Worm (Caenorhabditis elegans) whole organism, L3 larva: ENCODE results near the gene F17C8.9.

ENCODE experiments used
- ZK546.5 ChIP-seq: sonication (generic microtip); optimal IDR thresholded peaks from 2 replicates; lab custom pipeline; 2017; ENCODE audit warnings: missing biosample characterization, missing genetic modification characterization
- aly-2 ChIP-seq: fragments of 150-350 bp; optimal IDR thresholded peaks from 2 replicates; lab custom pipeline; 2014; ENCODE audit warnings: missing biosample characterization, missing genetic modification characterization
- ceh-16 ChIP-seq: sonication (generic microtip); optimal IDR thresholded peaks from 2 replicates; lab custom pipeline; 2017; ENCODE audit warnings: missing biosample characterization, missing genetic modification characterization
- ceh-28 ChIP-seq: fragments of 150-350 bp; optimal IDR thresholded peaks from 2 replicates; lab custom pipeline; 2014; ENCODE audit warnings: missing biosample characterization, missing genetic modification reagents, missing genetic modification characterization
- ceh-82 ChIP-seq: fragments of 150-350 bp; optimal IDR thresholded peaks from 2 replicates; lab custom pipeline; 2014; ENCODE audit warnings: missing biosample characterization, missing genetic modification characterization
- ceh-9 ChIP-seq: sonication (generic microtip); optimal IDR thresholded peaks from 2 replicates; lab custom pipeline; 2018; ENCODE audit warnings: missing biosample characterization, missing genetic modification characterization
- daf-12 ChIP-seq: fragments of 150-350 bp; optimal IDR thresholded peaks from 2 replicates; lab custom pipeline; 2014; ENCODE audit warnings: missing biosample characterization, missing genetic modification reagents, missing genetic modification characterization
- egl-27 ChIP-seq: sonication (generic microtip); optimal IDR thresholded peaks from 4 replicates; lab custom pipeline; 2017; ENCODE audit warnings: missing biosample characterization, missing genetic modification reagents, missing genetic modification characterization
- egl-5 ChIP-seq: fragments of 150-350 bp; optimal IDR thresholded peaks from 2 replicates; lab custom pipeline; 2017; ENCODE audit warnings: missing biosample characterization, missing genetic modification reagents, missing genetic modification characterization, inconsistent platforms
- elt-1 ChIP-seq: fragments of 150-350 bp; optimal IDR thresholded peaks from 2 replicates; lab custom pipeline; 2014; ENCODE audit warnings: missing biosample characterization, missing genetic modification characterization
- elt-2 ChIP-seq: sonication (generic microtip); optimal IDR thresholded peaks from 2 replicates; lab custom pipeline; 2016; ENCODE audit warnings: missing genetic modification reagents, mild to moderate bottlenecking, missing genetic modification characterization, missing compliant biosample characterization
- elt-3 ChIP-seq, 3 experiments: fragments of 150-350 bp in 1 of 3; sonication (generic microtip) in 2 of 3; optimal IDR thresholded peaks; 2 replicates in 2 of 3; 4 replicates in 1 of 3; lab custom pipeline; 2014 to 2017; ENCODE audit warnings: missing biosample characterization in 3 of 3, missing genetic modification characterization in 3 of 3
- eor-1 ChIP-seq, 2 experiments: fragments of 150-350 bp; optimal IDR thresholded peaks; 2 replicates each; lab custom pipeline; 2014 to 2018; ENCODE audit warnings: missing biosample characterization in 2 of 2, missing genetic modification characterization in 2 of 2
- fos-1 ChIP-seq: fragments of 150-350 bp; optimal IDR thresholded peaks from 2 replicates; lab custom pipeline; 2014; ENCODE audit warnings: missing biosample characterization, missing genetic modification characterization
- hmg-11 ChIP-seq: sonication (generic microtip); optimal IDR thresholded peaks from 2 replicates; lab custom pipeline; 2016; ENCODE audit warnings: missing genetic modification characterization, missing compliant biosample characterization
- lin-15B ChIP-seq: fragments of 150-350 bp; optimal IDR thresholded peaks from 2 replicates; lab custom pipeline; 2014; ENCODE audit warnings: missing biosample characterization, missing genetic modification characterization
- lin-39 ChIP-seq: fragments of 150-350 bp; optimal IDR thresholded peaks from 2 replicates; lab custom pipeline; 2018; ENCODE audit warnings: missing biosample characterization, missing genetic modification reagents, missing genetic modification characterization
- mdl-1 ChIP-seq: fragments of 150-350 bp; optimal IDR thresholded peaks from 2 replicates; lab custom pipeline; 2014; ENCODE audit warnings: missing biosample characterization, missing genetic modification characterization
- mml-1 ChIP-seq: fragments of 150-350 bp; sonication (generic microtip); optimal IDR thresholded peaks from 3 replicates; lab custom pipeline; 2014; ENCODE audit warnings: missing biosample characterization, missing genetic modification characterization
- nfya-1 ChIP-seq: sonication (generic microtip); optimal IDR thresholded peaks from 2 replicates; lab custom pipeline; 2017; ENCODE audit warnings: missing genetic modification characterization, mild to moderate bottlenecking, missing compliant biosample characterization, antibody characterized with exemption, moderate library complexity; ENCODE audit not compliant: insufficient read depth
- nhr-11 ChIP-seq: fragments of 150-350 bp; optimal IDR thresholded peaks from 2 replicates; lab custom pipeline; 2014; ENCODE audit warnings: missing biosample characterization, missing genetic modification characterization
- nhr-12 ChIP-seq: fragments of 150-350 bp; optimal IDR thresholded peaks from 2 replicates; lab custom pipeline; 2014; ENCODE audit warnings: missing biosample characterization, missing genetic modification characterization
- nhr-23 ChIP-seq: fragments of 150-350 bp; optimal IDR thresholded peaks from 2 replicates; lab custom pipeline; 2014; ENCODE audit warnings: missing biosample characterization, missing genetic modification reagents, missing genetic modification characterization
- nhr-237 ChIP-seq: fragments of 150-350 bp; optimal IDR thresholded peaks from 2 replicates; lab custom pipeline; 2014; ENCODE audit warnings: missing biosample characterization, missing genetic modification characterization
- nhr-25 ChIP-seq: sonication (generic microtip); optimal IDR thresholded peaks from 2 replicates; lab custom pipeline; 2017; ENCODE audit warnings: missing biosample characterization, missing genetic modification characterization
- nhr-28 ChIP-seq: fragments of 150-350 bp; optimal IDR thresholded peaks from 2 replicates; lab custom pipeline; 2014; ENCODE audit warnings: missing biosample characterization, missing genetic modification characterization
- nhr-43 ChIP-seq: sonication (generic microtip); optimal IDR thresholded peaks from 2 replicates; lab custom pipeline; 2016; ENCODE audit warnings: mild to moderate bottlenecking, missing genetic modification characterization, missing compliant biosample characterization; ENCODE audit not compliant: poor library complexity, severe bottlenecking
- nhr-76 ChIP-seq: fragments of 150-350 bp; sonication (generic microtip); optimal IDR thresholded peaks from 5 replicates; lab custom pipeline; 2014; ENCODE audit warnings: missing biosample characterization, missing genetic modification characterization
- nhr-77 ChIP-seq: fragments of 150-350 bp; optimal IDR thresholded peaks from 2 replicates; lab custom pipeline; 2014; ENCODE audit warnings: missing biosample characterization, missing genetic modification characterization
- pha-4 ChIP-seq: fragments of 150-350 bp; optimal IDR thresholded peaks from 2 replicates; lab custom pipeline; 2014; ENCODE audit warnings: missing biosample characterization, missing genetic modification reagents, missing genetic modification characterization
- pqm-1 ChIP-seq: fragments of 150-350 bp; optimal IDR thresholded peaks from 2 replicates; lab custom pipeline; 2017; ENCODE audit warnings: missing biosample characterization, missing genetic modification characterization, inconsistent platforms
- sea-2 ChIP-seq: fragments of 150-350 bp; sonication (generic microtip); optimal IDR thresholded peaks from 4 replicates; lab custom pipeline; 2014; ENCODE audit warnings: missing biosample characterization, missing genetic modification reagents, missing genetic modification characterization
- skn-1 ChIP-seq: fragments of 150-350 bp; optimal IDR thresholded peaks from 2 replicates; lab custom pipeline; 2014; ENCODE audit warnings: missing biosample characterization, missing genetic modification characterization
- snpc-4 ChIP-seq: fragments of 150-350 bp; optimal IDR thresholded peaks from 2 replicates; lab custom pipeline; 2014; ENCODE audit warnings: missing biosample characterization, missing genetic modification characterization
- tbx-2 ChIP-seq: sonication (generic microtip); optimal IDR thresholded peaks from 2 replicates; lab custom pipeline; 2016; ENCODE audit warnings: mild to moderate bottlenecking, missing genetic modification characterization, missing compliant biosample characterization
- unc-39 ChIP-seq: sonication (generic microtip); optimal IDR thresholded peaks from 4 replicates; lab custom pipeline; 2017; ENCODE audit warnings: missing biosample characterization, missing genetic modification characterization
- unc-62 ChIP-seq: fragments of 150-350 bp; sonication (generic microtip); optimal IDR thresholded peaks from 4 replicates; lab custom pipeline; 2014; ENCODE audit warnings: missing biosample characterization, missing genetic modification reagents, missing genetic modification characterization
- zag-1 ChIP-seq: fragments of 150-350 bp; optimal IDR thresholded peaks from 2 replicates; lab custom pipeline; 2014; ENCODE audit warnings: missing biosample characterization, missing genetic modification characterization
- ztf-11 ChIP-seq: fragments of 150-350 bp; optimal IDR thresholded peaks from 2 replicates; lab custom pipeline; 2014; ENCODE audit warnings: missing biosample characterization, missing genetic modification characterization
- ztf-4 ChIP-seq: fragments of 150-350 bp; optimal IDR thresholded peaks from 2 replicates; lab custom pipeline; 2014; ENCODE audit warnings: missing biosample characterization, missing genetic modification characterization

F17C8.9 gene

DNA sequence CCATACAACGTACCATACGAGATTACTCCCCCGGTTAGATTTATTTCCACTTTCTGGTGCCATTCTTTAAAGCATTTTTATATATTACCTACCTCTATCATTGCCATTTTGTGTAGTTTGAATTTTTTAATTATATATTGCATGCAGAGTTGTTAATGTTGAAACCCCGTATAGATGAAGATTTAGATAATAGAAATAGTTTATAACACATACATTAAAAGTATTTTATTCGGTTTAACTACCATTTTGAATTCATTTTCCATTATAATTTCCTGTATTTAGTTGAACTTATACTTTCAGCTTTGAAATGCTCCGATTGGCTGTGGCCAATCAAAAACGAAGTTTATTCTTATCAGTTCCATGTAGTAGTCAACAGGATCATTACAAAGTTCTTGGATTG, 36.3 kb upstream of the F17C8.9 start, which contains the start of gene dnj-18:
dnj-18 (plus strand) TSS at position 301 of the 400 bp plus-strand sequence.
- TF ChIP-seq fos-1 (tag; lab: Kevin White, UChicago) (no peak), elt-3 (tag; optimal IDR thresholded peaks at IDR 0.05; lab: Kevin White, UChicago) (no peak), zag-1 (no peak), nhr-237 (tag; lab: Kevin White, UChicago) (no peak), pqm-1 (no peak), nhr-43 (tag; lab: Kevin White, UChicago) (no peak), ceh-28 (tag; lab: Kevin White, UChicago) (no peak), daf-12 (tag; lab: Kevin White, UChicago) (no peak)

- no peak for TF ChIP-seq unc-39
- TF ChIP-seq nhr-11 (tag; lab: Kevin White, UChicago) = no peak
- TF ChIP-seq hmg-11 = no peak
- no peak for TF ChIP-seq elt-2
- no peak for TF ChIP-seq eor-1 (tag; optimal IDR thresholded peaks at IDR 0.05; lab: Kevin White, UChicago)
- TF ChIP-seq nhr-77 (tag; lab: Kevin White, UChicago) = no peak
- TF ChIP-seq ceh-16 = no peak
- no peak for TF ChIP-seq ceh-28 (tag; lab: Kevin White, UChicago)
- no peak for TF ChIP-seq nhr-237 (tag; lab: Kevin White, UChicago)
- TF ChIP-seq snpc-4 (tag; lab: Kevin White, UChicago) = no peak
- no peak for TF ChIP-seq tbx-2 (tag; lab: Kevin White, UChicago)
- TF ChIP-seq elt-1 (tag; lab: Kevin White, UChicago) = no peak
- TF ChIP-seq mml-1 (tag; lab: Kevin White, UChicago) = no peak
- no peak for TF ChIP-seq unc-62 (GFP tag; lab: Kevin White, UChicago)
- TF ChIP-seq lin-39 (tag; lab: Kevin White, UChicago) = no peak
- no peak for TF ChIP-seq aly-2 (tag; lab: Kevin White, UChicago)
- TF ChIP-seq ztf-4 (tag; lab: Kevin White, UChicago) = no peak
- no peak for TF ChIP-seq daf-12 (tag; lab: Kevin White, UChicago)
Observed at ce11 chrIII:4699922-4700321, 34.2 kb upstream of the F17C8.9 start, which contains the start of gene sel-13. sel-13 (minus strand) TSS chrIII:4700224.

DNA sequence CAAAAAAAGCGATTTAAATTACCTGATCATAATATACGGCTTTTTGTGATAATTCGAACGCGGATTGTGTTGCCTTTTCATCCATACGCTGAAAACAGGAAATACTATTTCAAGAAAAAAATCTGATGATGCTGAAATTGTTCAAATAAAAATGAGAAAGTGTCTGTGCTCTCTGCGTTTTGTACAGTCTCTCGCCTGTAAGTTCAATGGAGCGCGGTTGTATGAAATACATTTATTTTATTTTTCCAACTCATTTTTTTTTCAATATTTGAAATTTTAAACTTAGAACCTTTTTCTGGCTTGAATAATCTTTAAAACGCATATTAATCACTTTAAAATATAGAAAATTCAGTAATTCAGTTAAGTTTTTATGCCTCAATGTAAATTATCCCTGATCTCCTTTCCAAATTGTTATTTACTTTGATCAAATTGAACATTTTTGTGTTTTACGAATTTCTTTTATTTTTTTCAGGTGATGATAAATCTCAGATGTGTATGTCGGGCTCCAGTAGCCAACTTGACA, 30.2 kb upstream of the F17C8.9 start, which contains the start of the genes clp-2 and mrpl-16:
clp-2 (minus strand) TSS at position 94 of the 523 bp plus-strand sequence.
mrpl-16 (plus strand) TSS at position 473 of the 523 bp plus-strand sequence.
- TF ChIP-seq sea-2 (no peak), tbx-2 (tag; lab: Kevin White, UChicago) (no peak), nhr-23 (peak; percentile 12), fos-1 (tag; lab: Kevin White, UChicago) (no peak), lin-15B (peak; percentile 43), mml-1 (tag; lab: Kevin White, UChicago) (no peak), nhr-25 (no peak), lin-39 (tag; lab: Kevin White, UChicago) (no peak), ceh-82 (no peak), pha-4 (tag; lab: Kevin White, UChicago) (no peak), ztf-11 (tag; lab: Kevin White, UChicago) (no peak), ZK546.5 (tag; lab: Kevin White, UChicago) (no peak), skn-1 (tag; lab: Kevin White, UChicago) (no peak), nfya-1 (tag; lab: Kevin White, UChicago) (peak; percentile 53), nhr-237 (tag; lab: Kevin White, UChicago) (no peak), ceh-9 (no peak), egl-5 (tag; lab: Kevin White, UChicago) (no peak), daf-12 (tag; lab: Kevin White, UChicago) (no peak), nhr-28 (tag; lab: Kevin White, UChicago) (no peak), unc-39 (no peak), egl-27 (no peak), unc-62 (GFP tag; lab: Kevin White, UChicago) (no peak), ztf-4 (tag; lab: Kevin White, UChicago) (no peak)

- TF ChIP-seq mdl-1 (tag; lab: Kevin White, UChicago) (no peak), fos-1 (tag; lab: Kevin White, UChicago) (no peak), nhr-12 (tag; lab: Kevin White, UChicago) (no peak), unc-39 (no peak), mml-1 (tag; lab: Kevin White, UChicago) (no peak), lin-15B (no peak), pqm-1 (no peak), lin-39 (tag; lab: Kevin White, UChicago) (no peak), nhr-76 (tag; lab: Kevin White, UChicago) (no peak), skn-1 (tag; lab: Kevin White, UChicago) (no peak), pha-4 (tag; lab: Kevin White, UChicago) (no peak), ZK546.5 (tag; lab: Kevin White, UChicago) (no peak), ztf-11 (tag; lab: Kevin White, UChicago) (no peak)
- TF ChIP-seq, all 47 proteins: peak for 0
Observed at ce11 chrIII:4705207-4705606, 28.9 kb upstream of the F17C8.9 start, which contains the start of gene pgap-2. pgap-2 (plus strand) TSS chrIII:4705507.
